Fruit fly (Drosophila melanogaster): Measurements from ENCODE around the gene C1GalTA.

Gene C1GalTA

DNA sequence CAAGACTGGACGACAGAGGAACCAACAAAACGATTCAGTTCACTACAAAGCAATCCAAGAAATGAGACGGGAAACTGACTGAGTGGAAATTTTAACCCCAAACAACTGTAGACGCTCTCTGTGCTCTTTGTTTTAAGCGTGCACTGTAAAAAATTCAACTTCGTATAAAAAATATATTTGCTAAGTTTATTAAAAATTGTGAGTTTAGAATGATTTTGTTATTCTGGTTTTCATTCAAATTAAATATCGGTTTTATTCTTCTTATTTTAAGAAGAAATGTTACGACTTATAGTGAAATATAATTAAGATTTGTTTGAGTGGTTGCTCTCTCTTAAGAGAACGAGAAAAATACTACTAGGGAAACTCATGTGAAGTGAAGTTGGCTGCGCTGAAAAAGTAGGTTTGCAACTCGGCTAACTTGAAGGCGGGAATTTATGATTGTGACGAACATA lies 7.1 kb upstream of the C1GalTA start (continued):
- TF ChIP-seq CG8944 (GFP tag; optimal IDR thresholded peaks at IDR 0.05) (peak; percentile 83), gcm (GFP tag; optimal IDR thresholded peaks at IDR 0.05) (peak; percentile 94), chm (GFP tag; IDR thresholded peaks at IDR 0.05) (peak; percentile 98), CG4730 (GFP tag; IDR thresholded peaks at IDR 0.05) (peak; percentile 97), lola (GFP tag; optimal IDR thresholded peaks at IDR 0.05) (peak in 1 of 3 experiments; percentile 99), tx (GFP tag; optimal IDR thresholded peaks at IDR 0.05) (peak; percentile 92), Dll (GFP tag; IDR thresholded peaks at IDR 0.05; ENCODE audit: partially characterized antibody) (0 out of 4 replicates have a peak, but pooled peaks have one; percentile 19), tup (GFP tag; optimal IDR thresholded peaks at IDR 0.05) (peak; percentile 76), CG30020 (tag; optimal IDR thresholded peaks at IDR 0.05) (peak; percentile 67), MESR4 (GFP tag; optimal IDR thresholded peaks at IDR 0.05) (peak; percentile 42), B-H2 (GFP tag; optimal IDR thresholded peaks at IDR 0.05) (peak; percentile 84), CG2712 (tag; optimal IDR thresholded peaks at IDR 0.05) (peak; percentile 98), aop (GFP tag; IDR thresholded peaks at IDR 0.05) (peak; percentile 79), pzg (GFP tag; optimal IDR thresholded peaks at IDR 0.05) (peak; percentile 56), Hand (GFP tag; optimal IDR thresholded peaks at IDR 0.05) (peak; percentile 62), rib (GFP tag; IDR thresholded peaks at IDR 0.05) (peak; percentile 93), ken (GFP tag; IDR thresholded peaks at IDR 0.05) (peak; percentile 97), CG14441 (GFP tag; IDR thresholded peaks at IDR 0.05) (peak; percentile 97), CG17802 (tag; optimal IDR thresholded peaks at IDR 0.05) (peak; percentile 72), sisA (GFP tag; IDR thresholded peaks at IDR 0.05) (peak; percentile 98), CG11504 (tag; optimal IDR thresholded peaks at IDR 0.05) (peak; percentile 97), fd3F (GFP tag; optimal IDR thresholded peaks at IDR 0.05) (peak; percentile 83), lov (optimal IDR thresholded peaks at IDR 0.05) (no peak), lov (GFP tag; IDR thresholded peaks at IDR 0.05) (peak; percentile 97; the same call in 2 of the 3 replicates), wdn (GFP tag; IDR thresholded peaks at IDR 0.05) (peak; percentile 94), CG7271 (tag; optimal IDR thresholded peaks at IDR 0.05) (peak; percentile 81), sd (tag; optimal IDR thresholded peaks at IDR 0.05) (peak; percentile 76), HmgZ (tag; optimal IDR thresholded peaks at IDR 0.05) (peak; percentile 91), CG11560 (tag; IDR thresholded peaks at IDR 0.05) (peak; percentile 86; the same call in 2 of the 3 replicates), BtbVII (GFP tag; optimal IDR thresholded peaks at IDR 0.05) (peak; percentile 76), CG3838 (GFP tag; optimal IDR thresholded peaks at IDR 0.05) (peak; percentile 92), Max (GFP tag; optimal IDR thresholded peaks at IDR 0.05) (peak; percentile 82), oc (tag; optimal IDR thresholded peaks at IDR 0.05) (peak; percentile 93), CG3995 (GFP tag; optimal IDR thresholded peaks at IDR 0.05) (peak; percentile 41), HLH4C (GFP tag; IDR thresholded peaks at IDR 0.05; ENCODE audit: partially characterized antibody) (no peak), bcd (GFP tag; optimal IDR thresholded peaks at IDR 0.05) (peak; percentile 90), Poxn (GFP tag; IDR thresholded peaks at IDR 0.05) (peak; percentile 73), CHES-1-like (GFP tag; optimal IDR thresholded peaks at IDR 0.05) (peak; percentile 89), CG1792 (GFP tag; optimal IDR thresholded peaks at IDR 0.05) (peak; percentile 80), YL-1 (GFP tag; optimal IDR thresholded peaks at IDR 0.05) (peak; percentile 58), cad (GFP tag; optimal IDR thresholded peaks at IDR 0.05) (no peak), CG18599 (GFP tag; optimal IDR thresholded peaks at IDR 0.05) (peak; percentile 95), HmgD (GFP tag; optimal IDR thresholded peaks at IDR 0.05) (peak; percentile 83), kay (GFP tag; optimal IDR thresholded peaks at IDR 0.05) (peak; percentile 92), eve (GFP tag; optimal IDR thresholded peaks at IDR 0.05) (peak in 1 of 2 experiments; percentile 93), seq (GFP tag; IDR thresholded peaks at IDR 0.05) (peak; percentile 99), Hsf (GFP tag; optimal IDR thresholded peaks at IDR 0.05) (peak; percentile 95), ci (GFP tag; IDR thresholded peaks at IDR 0.05) (peak; percentile 98), Doc2 (GFP tag; IDR thresholded peaks at IDR 0.05) (peak; percentile 85), CG11398 (GFP tag; optimal IDR thresholded peaks at IDR 0.05) (peak; percentile 77), dmrt11E (tag; optimal IDR thresholded peaks at IDR 0.05) (peak; percentile 99)

Measured in whole organism, embryonic.